Worm (Caenorhabditis elegans): ENCODE results near the gene puf-5.

DNA sequence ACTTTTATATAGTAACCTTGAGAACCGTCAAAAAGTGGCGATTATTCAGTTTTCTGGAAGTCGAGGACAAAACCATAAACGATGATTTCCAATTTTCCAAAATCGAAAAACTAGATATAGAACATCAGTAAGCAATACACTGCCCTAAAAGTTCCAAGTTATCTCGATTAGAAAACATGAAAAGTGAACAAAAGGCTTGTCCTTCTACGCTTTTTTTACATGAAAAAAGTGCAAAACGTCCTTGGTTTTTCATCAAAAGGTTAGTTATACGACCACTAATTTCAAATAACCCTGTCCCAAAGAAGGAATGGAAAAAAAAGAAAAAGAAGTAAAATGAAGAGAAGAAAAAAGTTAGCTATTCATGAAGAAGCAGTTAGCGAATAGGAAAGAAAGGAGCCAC, 10.6 kb downstream of the puf-5 start:
- no peak for TF ChIP-seq him-1 (tag; optimal IDR thresholded peaks at IDR 0.05)
- no peak for TF ChIP-seq dao-5 (tag; optimal IDR thresholded peaks at IDR 0.05)
- TF ChIP-seq W03F9.2 (tag; optimal IDR thresholded peaks at IDR 0.05): no peak

Measured in whole organism, L4/young adult.